Worm (Caenorhabditis elegans) whole organism, L2 larva: ENCODE data around the gene Y41E3.19.

ENCODE experiments used
- F13H6.1 ChIP-seq: sonication (generic microtip); optimal IDR thresholded peaks from 2 replicates; lab custom pipeline; 2016; ENCODE audit warnings: missing genetic modification characterization, missing compliant biosample characterization
- R02D3.7 ChIP-seq: fragments of 150-350 bp; optimal IDR thresholded peaks from 2 replicates; lab custom pipeline; 2014; ENCODE audit warnings: missing biosample characterization, missing genetic modification characterization
- Y55F3AM.14 ChIP-seq: fragments of 200-800 bp; sonication (Bioruptor generic); optimal IDR thresholded peaks from 2 replicates; lab custom pipeline; 2018; ENCODE audit warnings: mild to moderate bottlenecking, missing genetic modification characterization, missing compliant biosample characterization
- alr-1 ChIP-seq: fragments of 150-350 bp; optimal IDR thresholded peaks from 2 replicates; lab custom pipeline; 2014; ENCODE audit warnings: missing biosample characterization, missing genetic modification characterization
- aly-2 ChIP-seq: fragments of 150-350 bp; optimal IDR thresholded peaks from 2 replicates; lab custom pipeline; 2014; ENCODE audit warnings: missing biosample characterization, missing genetic modification characterization
- blmp-1 ChIP-seq: sonication (generic microtip); optimal IDR thresholded peaks from 2 replicates; lab custom pipeline; 2017; ENCODE audit warnings: missing genetic modification characterization, mild to moderate bottlenecking, missing compliant biosample characterization, antibody characterized with exemption, moderate library complexity; ENCODE audit not compliant: insufficient read depth
- ceh-82 ChIP-seq: fragments of 150-350 bp; optimal IDR thresholded peaks from 2 replicates; lab custom pipeline; 2014; ENCODE audit warnings: missing biosample characterization, missing genetic modification characterization
- crh-2 ChIP-seq: sonication (generic microtip); optimal IDR thresholded peaks from 2 replicates; lab custom pipeline; 2017; ENCODE audit warnings: missing biosample characterization, missing genetic modification characterization
- dmd-4 ChIP-seq: sonication (generic microtip); optimal IDR thresholded peaks from 2 replicates; lab custom pipeline; 2017; ENCODE audit warnings: missing biosample characterization, missing genetic modification characterization
- egl-27 ChIP-seq: sonication (generic microtip); optimal IDR thresholded peaks from 3 replicates; lab custom pipeline; 2017; ENCODE audit warnings: missing biosample characterization, missing genetic modification reagents, missing genetic modification characterization
- elt-1 ChIP-seq: fragments of 150-350 bp; optimal IDR thresholded peaks from 2 replicates; lab custom pipeline; 2014; ENCODE audit warnings: missing biosample characterization, missing genetic modification characterization
- elt-3 ChIP-seq: sonication (generic microtip); optimal IDR thresholded peaks from 2 replicates; lab custom pipeline; 2017; ENCODE audit warnings: missing biosample characterization, missing genetic modification characterization
- fos-1 ChIP-seq: fragments of 150-350 bp; optimal IDR thresholded peaks from 2 replicates; lab custom pipeline; 2014; ENCODE audit warnings: missing biosample characterization, missing genetic modification characterization
- lin-13 ChIP-seq: fragments of 150-350 bp; optimal IDR thresholded peaks from 2 replicates; lab custom pipeline; 2014; ENCODE audit warnings: missing biosample characterization, missing genetic modification reagents, missing genetic modification characterization
- lin-39 ChIP-seq: fragments of 150-350 bp; optimal IDR thresholded peaks from 2 replicates; lab custom pipeline; 2014; ENCODE audit warnings: missing biosample characterization, missing genetic modification reagents, missing genetic modification characterization
- mbf-1 ChIP-seq: sonication (generic microtip); optimal IDR thresholded peaks from 2 replicates; lab custom pipeline; 2017; ENCODE audit warnings: missing biosample characterization, missing genetic modification characterization
- nhr-11 ChIP-seq: fragments of 150-350 bp; optimal IDR thresholded peaks from 2 replicates; lab custom pipeline; 2014; ENCODE audit warnings: missing biosample characterization, missing genetic modification characterization
- nhr-12 ChIP-seq: fragments of 150-350 bp; optimal IDR thresholded peaks from 2 replicates; lab custom pipeline; 2014; ENCODE audit warnings: missing biosample characterization, missing genetic modification characterization
- nhr-129 ChIP-seq: fragments of 150-350 bp; optimal IDR thresholded peaks from 2 replicates; lab custom pipeline; 2014; ENCODE audit warnings: missing biosample characterization, missing genetic modification characterization
- nhr-23 ChIP-seq: fragments of 150-350 bp; optimal IDR thresholded peaks from 2 replicates; lab custom pipeline; 2014; ENCODE audit warnings: missing biosample characterization, missing genetic modification reagents, missing genetic modification characterization
- nhr-237 ChIP-seq: fragments of 150-350 bp; optimal IDR thresholded peaks from 2 replicates; lab custom pipeline; 2014; ENCODE audit warnings: missing biosample characterization, missing genetic modification characterization
- nhr-25 ChIP-seq: fragments of 150-350 bp; sonication (generic microtip); optimal IDR thresholded peaks from 3 replicates; lab custom pipeline; 2014; ENCODE audit warnings: missing biosample characterization, missing genetic modification characterization
- nhr-6 ChIP-seq: fragments of 150-350 bp; optimal IDR thresholded peaks from 2 replicates; lab custom pipeline; 2014; ENCODE audit warnings: missing biosample characterization, missing genetic modification characterization
- sem-4 ChIP-seq: fragments of 150-350 bp; optimal IDR thresholded peaks from 2 replicates; lab custom pipeline; 2014; ENCODE audit warnings: missing biosample characterization, missing genetic modification reagents, missing genetic modification characterization
- sma-3 ChIP-seq: sonication (generic microtip); optimal IDR thresholded peaks from 2 replicates; lab custom pipeline; 2016; ENCODE audit warnings: missing genetic modification reagents, missing genetic modification characterization, missing compliant biosample characterization
- sma-9 ChIP-seq, 2 experiments: fragments of 150-350 bp in 1 of 2; sonication (generic microtip) in 1 of 2; optimal IDR thresholded peaks; 2 replicates each; lab custom pipeline; 2014 to 2016; ENCODE audit warnings: missing genetic modification characterization in 2 of 2, mild to moderate bottlenecking in 1 of 2, missing biosample characterization in 1 of 2, missing compliant biosample characterization in 1 of 2, missing genetic modification reagents in 1 of 2, moderate library complexity in 1 of 2
- unc-55 ChIP-seq: fragments of 150-350 bp; sonication (generic microtip); optimal IDR thresholded peaks from 3 replicates; lab custom pipeline; 2014; ENCODE audit warnings: missing biosample characterization, missing genetic modification reagents, missing genetic modification characterization
- unc-62 ChIP-seq: fragments of 150-350 bp; optimal IDR thresholded peaks from 2 replicates; lab custom pipeline; 2014; ENCODE audit warnings: missing biosample characterization, missing genetic modification reagents, missing genetic modification characterization
- zag-1 ChIP-seq: fragments of 150-350 bp; optimal IDR thresholded peaks from 2 replicates; lab custom pipeline; 2014; ENCODE audit warnings: missing biosample characterization, missing genetic modification characterization
- ztf-11 ChIP-seq: sonication (generic microtip); optimal IDR thresholded peaks from 2 replicates; lab custom pipeline; 2017; ENCODE audit warnings: missing biosample characterization, missing genetic modification characterization
- ztf-4 ChIP-seq: fragments of 150-350 bp; optimal IDR thresholded peaks from 2 replicates; lab custom pipeline; 2014; ENCODE audit warnings: missing biosample characterization, missing genetic modification characterization

Y41E3.19 gene

ce11 chrIV:15039477-15039876 lies 16.5 kb upstream of the Y41E3.19 start, which contains the start of gene hrpu-1 (continued):
- TF ChIP-seq ceh-82 (tag; lab: Kevin White, UChicago) = no peak
- TF ChIP-seq ztf-4 = peak; percentile 65
- TF ChIP-seq unc-55 (GFP tag; lab: Kevin White, UChicago) = peak; percentile 81
- TF ChIP-seq nhr-6 (tag; lab: Kevin White, UChicago) = peak; percentile 12
- TF ChIP-seq fos-1 = peak; percentile 44
- TF ChIP-seq aly-2 (tag; lab: Kevin White, UChicago) = no peak
- TF ChIP-seq lin-39 (tag; lab: Kevin White, UChicago) = no peak
- peak; percentile 64 for TF ChIP-seq sma-9 (GFP tag; optimal IDR thresholded peaks at IDR 0.05; lab: Kevin White, UChicago)
- no peak for TF ChIP-seq sma-9 (tag; optimal IDR thresholded peaks at IDR 0.05; lab: Kevin White, UChicago)
- TF ChIP-seq F13H6.1 (tag; lab: Kevin White, UChicago) = peak; percentile 63
- TF ChIP-seq mbf-1 (tag; lab: Kevin White, UChicago) = no peak

- TF ChIP-seq Y55F3AM.14 (GFP tag; lab: Kevin White, UChicago) (no peak), sem-4 (tag; lab: Kevin White, UChicago) (no peak), fos-1 (no peak), crh-2 (no peak), lin-39 (tag; lab: Kevin White, UChicago) (no peak), nhr-25 (no peak), nhr-237 (tag; lab: Kevin White, UChicago) (no peak), lin-13 (GFP tag; lab: Kevin White, UChicago) (no peak), sma-3 (GFP tag; lab: Kevin White, UChicago) (no peak), ztf-11 (tag; lab: Kevin White, UChicago) (no peak)
These were observed 14.8 kb upstream of the Y41E3.19 start for ce11 chrIV:15041124-15041523.

ce11 chrIV:15042159-15042936 lies 13.6 kb upstream of the Y41E3.19 start:
- no peak for TF ChIP-seq ztf-4
- no peak for TF ChIP-seq nhr-12
- TF ChIP-seq sma-3 (GFP tag; lab: Kevin White, UChicago) = no peak
- no peak for TF ChIP-seq nhr-23 (tag; lab: Kevin White, UChicago)
- no peak for TF ChIP-seq R02D3.7
- TF ChIP-seq Y55F3AM.14 (GFP tag; lab: Kevin White, UChicago) = no peak
- no peak for TF ChIP-seq dmd-4
- TF ChIP-seq nhr-25 = no peak
- TF ChIP-seq aly-2 (tag; lab: Kevin White, UChicago) = no peak
- TF ChIP-seq nhr-11 = no peak
- no peak for TF ChIP-seq nhr-129 (tag; lab: Kevin White, UChicago)
- TF ChIP-seq crh-2 = no peak
- no peak for TF ChIP-seq zag-1 (tag; lab: Kevin White, UChicago)
- TF ChIP-seq elt-3 (tag; lab: Kevin White, UChicago) = no peak
- TF ChIP-seq alr-1 (tag; lab: Kevin White, UChicago) = no peak

ce11 chrIV:15046162-15046561 lies 9.8 kb upstream of the Y41E3.19 start:
- TF ChIP-seq unc-62 (GFP tag; lab: Kevin White, UChicago) (no peak), nhr-237 (tag; lab: Kevin White, UChicago) (no peak), blmp-1 (tag; lab: Kevin White, UChicago) (no peak), egl-27 (tag; lab: Kevin White, UChicago) (no peak), nhr-6 (tag; lab: Kevin White, UChicago) (no peak), elt-1 (tag; lab: Kevin White, UChicago) (no peak)

ce11 chrIV:15049288-15050094 lies 6.4 kb upstream of the Y41E3.19 start:
- TF ChIP-seq nhr-6 (tag; lab: Kevin White, UChicago) (no peak), nhr-129 (tag; lab: Kevin White, UChicago) (peak; percentile 36), aly-2 (tag; lab: Kevin White, UChicago) (peak; percentile 32)
